Worm (Caenorhabditis elegans): ENCODE data around the gene F09F7.6.
A peak's percentile ranks its signal among the peaks of the same experiment; 100 is the strongest.

Gene F09F7.6

DNA sequence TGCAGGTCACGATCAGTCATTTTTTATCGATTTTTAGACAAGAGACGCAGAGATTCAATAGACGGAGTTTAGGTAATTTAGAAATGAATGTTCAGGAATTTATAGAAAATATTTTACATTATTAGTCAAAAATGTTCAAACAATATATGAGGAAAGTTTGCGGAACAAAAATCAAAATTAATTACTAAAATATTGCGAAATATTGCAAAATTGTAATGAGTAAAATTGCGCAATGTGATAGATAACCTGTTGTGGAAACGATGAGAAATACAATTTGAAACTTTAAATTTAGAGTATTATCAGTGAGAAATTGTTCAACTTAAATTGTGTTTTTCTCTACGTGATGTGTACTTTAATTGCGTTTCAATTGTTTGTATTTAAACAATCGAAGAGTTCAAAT is 29.1 kb upstream of the F09F7.6 start, which contains the start of gene F56D2.5:
Gene F56D2.5 (minus strand): TSS at position 371 of the 400 bp plus-strand sequence.
- TF ChIP-seq mml-1 (tag; optimal IDR thresholded peaks at IDR 0.05) (no peak), ceh-28 (tag; optimal IDR thresholded peaks at IDR 0.05) (peak; percentile 69), ceh-16 (tag; optimal IDR thresholded peaks at IDR 0.05) (no peak)

DNA sequence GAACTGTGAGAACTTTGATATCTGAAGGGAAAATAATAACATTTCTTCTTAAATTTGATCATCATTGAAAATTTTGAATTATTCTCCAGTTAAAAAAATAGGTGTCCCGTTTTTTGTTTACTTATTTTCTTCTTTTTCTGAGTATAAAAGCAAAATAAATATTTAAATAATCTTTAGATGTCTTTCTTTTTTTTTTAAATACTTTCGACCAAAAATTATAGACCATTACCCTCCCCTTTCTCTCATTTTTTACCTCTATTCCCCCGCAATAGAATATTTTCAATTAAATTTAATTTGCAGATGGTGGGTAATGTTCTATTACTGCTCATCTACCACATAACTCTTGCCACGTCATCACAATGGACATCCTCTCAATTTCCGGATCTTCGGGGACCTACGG is 21.8 kb upstream of the F09F7.6 start, which contains the start of gene molo-1:
Gene molo-1 (plus strand): TSS at position 301 of the 400 bp plus-strand sequence.
- TF ChIP-seq pqm-1 (tag; optimal IDR thresholded peaks at IDR 0.05) (no peak), snpc-4 (tag; optimal IDR thresholded peaks at IDR 0.05) (no peak), nhr-12 (tag; optimal IDR thresholded peaks at IDR 0.05) (no peak), ztf-4 (tag; optimal IDR thresholded peaks at IDR 0.05) (no peak), eor-1 (tag; optimal IDR thresholded peaks at IDR 0.05) (no peak), nhr-237 (tag; optimal IDR thresholded peaks at IDR 0.05) (no peak), ceh-9 (tag; optimal IDR thresholded peaks at IDR 0.05) (no peak), tbx-2 (tag; optimal IDR thresholded peaks at IDR 0.05) (no peak), nhr-77 (tag; optimal IDR thresholded peaks at IDR 0.05) (no peak), unc-39 (tag; optimal IDR thresholded peaks at IDR 0.05) (no peak)

DNA sequence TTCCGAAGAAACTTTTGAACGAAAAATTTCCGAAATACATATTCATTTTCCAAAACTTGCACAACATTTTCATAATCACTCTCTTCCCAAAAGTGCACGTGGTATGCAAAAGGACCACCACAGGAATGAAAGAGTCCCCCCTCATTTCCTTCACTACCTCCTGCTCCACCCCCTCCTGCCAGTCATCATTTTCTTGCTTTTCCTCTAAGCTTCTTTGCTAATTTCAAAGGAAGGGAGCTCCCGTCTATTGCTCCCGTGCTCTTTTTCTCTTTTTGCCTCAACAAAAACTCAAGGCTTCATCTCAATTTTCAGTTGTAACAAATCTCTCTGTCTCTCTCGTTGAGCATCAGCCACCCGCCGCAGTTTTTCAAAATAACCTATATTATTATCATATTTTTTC is 20.9 kb upstream of the F09F7.6 start:
- no peak for TF ChIP-seq sea-2 (GFP tag; optimal IDR thresholded peaks at IDR 0.05)
- TF ChIP-seq nfya-1 (tag; optimal IDR thresholded peaks at IDR 0.05; ENCODE audit: insufficient read depth): peak; percentile 16

DNA sequence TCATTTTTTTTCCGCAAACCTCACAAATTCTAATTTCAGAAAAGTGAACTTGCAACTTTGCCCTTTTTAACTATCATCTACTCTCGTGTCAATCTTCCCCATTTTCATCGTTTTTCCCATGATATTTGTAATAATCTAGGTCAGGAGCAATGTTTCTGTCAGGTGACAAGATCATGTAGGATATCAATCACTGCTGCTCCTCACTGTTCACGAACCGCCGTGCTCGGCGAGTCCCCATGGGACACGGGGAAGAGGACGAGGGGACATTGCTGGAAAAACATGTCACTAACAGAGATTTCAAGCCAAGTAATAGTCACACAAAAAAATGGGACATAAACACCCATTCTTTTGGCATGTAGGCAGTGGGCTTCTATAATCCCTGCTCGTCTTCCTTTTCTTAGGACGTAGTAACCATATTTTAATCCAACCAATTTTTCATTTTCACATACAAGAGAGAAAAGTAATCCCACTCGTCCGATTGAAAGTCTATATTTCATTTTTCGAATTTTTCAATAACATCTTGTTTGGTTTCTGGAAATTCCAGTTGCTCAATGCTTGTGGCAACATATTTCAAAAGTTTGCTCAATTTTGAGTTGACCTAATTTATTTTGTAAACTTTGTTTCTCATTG is 19.0 kb upstream of the F09F7.6 start:
- no peak for TF ChIP-seq elt-3 (tag; optimal IDR thresholded peaks at IDR 0.05)
- no peak for TF ChIP-seq nhr-11 (tag; optimal IDR thresholded peaks at IDR 0.05)
- peak; percentile 10 for TF ChIP-seq nfya-1 (tag; optimal IDR thresholded peaks at IDR 0.05; ENCODE audit: insufficient read depth)
- no peak for TF ChIP-seq nhr-23 (tag; optimal IDR thresholded peaks at IDR 0.05)
- no peak for TF ChIP-seq nhr-237 (tag; optimal IDR thresholded peaks at IDR 0.05)
- peak; percentile 36 for TF ChIP-seq lin-39 (tag; optimal IDR thresholded peaks at IDR 0.05)
- TF ChIP-seq unc-62 (GFP tag; optimal IDR thresholded peaks at IDR 0.05): no peak

DNA sequence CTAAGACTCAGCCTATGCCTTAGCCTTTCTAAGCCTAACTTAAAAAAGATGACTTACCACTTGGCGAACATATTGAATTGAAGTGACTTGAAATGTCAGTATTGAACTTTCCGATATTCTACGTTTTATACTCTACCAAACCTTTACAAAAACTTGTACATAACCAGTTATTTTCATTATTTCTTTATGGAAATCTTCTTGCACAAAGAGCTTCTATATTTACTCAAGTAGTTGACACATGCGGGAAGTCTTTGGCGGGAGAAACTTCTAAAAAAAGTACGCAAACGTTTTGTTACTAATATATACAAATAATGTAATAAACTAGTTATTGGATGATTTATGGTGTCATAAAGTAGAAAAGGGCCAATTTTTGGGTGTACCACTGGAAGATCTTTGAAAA is 16.7 kb upstream of the F09F7.6 start, which contains the start of gene nspb-12:
Gene nspb-12 (minus strand): TSS at position 101 of the 400 bp plus-strand sequence.
- TF ChIP-seq ztf-11 (tag; optimal IDR thresholded peaks at IDR 0.05) (no peak), nhr-237 (tag; optimal IDR thresholded peaks at IDR 0.05) (no peak), mdl-1 (tag; optimal IDR thresholded peaks at IDR 0.05) (no peak), ZK546.5 (tag; optimal IDR thresholded peaks at IDR 0.05) (no peak), ceh-16 (tag; optimal IDR thresholded peaks at IDR 0.05) (no peak), hmg-11 (tag; optimal IDR thresholded peaks at IDR 0.05) (no peak), fkh-2 (tag; optimal IDR thresholded peaks at IDR 0.05) (no peak), elt-2 (tag; optimal IDR thresholded peaks at IDR 0.05) (no peak), unc-62 (GFP tag; optimal IDR thresholded peaks at IDR 0.05) (no peak), ztf-4 (tag; optimal IDR thresholded peaks at IDR 0.05) (no peak)

DNA sequence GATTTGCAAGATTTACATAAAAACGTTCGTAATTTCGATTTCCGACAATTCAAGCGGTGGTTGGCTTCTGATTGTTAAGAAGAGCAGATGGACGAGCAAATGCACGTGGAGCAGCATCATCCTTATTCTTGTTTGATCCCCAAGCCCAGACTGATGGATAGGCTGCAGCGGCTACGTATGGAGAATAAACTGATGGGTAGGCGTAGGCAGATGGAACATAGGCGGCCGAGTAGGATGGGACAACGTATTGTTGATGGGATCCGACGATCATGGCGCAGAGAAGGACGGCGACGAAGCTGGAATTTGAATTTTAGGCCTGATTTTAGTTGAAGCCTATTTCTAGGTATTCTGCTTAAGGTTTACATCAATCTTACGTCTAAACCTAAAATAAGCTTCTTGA is 16.3 kb upstream of the F09F7.6 start:
- TF ChIP-seq fos-1 (tag; optimal IDR thresholded peaks at IDR 0.05) (no peak), mdl-1 (tag; optimal IDR thresholded peaks at IDR 0.05) (no peak), pqm-1 (tag; optimal IDR thresholded peaks at IDR 0.05) (no peak), skn-1 (tag; optimal IDR thresholded peaks at IDR 0.05) (no peak), nhr-67 (tag; optimal IDR thresholded peaks at IDR 0.05) (no peak), unc-62 (GFP tag; optimal IDR thresholded peaks at IDR 0.05) (no peak), snpc-4 (tag; optimal IDR thresholded peaks at IDR 0.05) (no peak), nhr-12 (tag; optimal IDR thresholded peaks at IDR 0.05) (no peak), R02D3.7 (tag; optimal IDR thresholded peaks at IDR 0.05) (no peak), hmg-11 (tag; optimal IDR thresholded peaks at IDR 0.05) (no peak), ceh-82 (tag; optimal IDR thresholded peaks at IDR 0.05) (no peak)

Data from whole organism, L3 larva.